Fruit fly (Drosophila melanogaster): ENCODE results near the gene RabX6.

RabX6 gene

DNA sequence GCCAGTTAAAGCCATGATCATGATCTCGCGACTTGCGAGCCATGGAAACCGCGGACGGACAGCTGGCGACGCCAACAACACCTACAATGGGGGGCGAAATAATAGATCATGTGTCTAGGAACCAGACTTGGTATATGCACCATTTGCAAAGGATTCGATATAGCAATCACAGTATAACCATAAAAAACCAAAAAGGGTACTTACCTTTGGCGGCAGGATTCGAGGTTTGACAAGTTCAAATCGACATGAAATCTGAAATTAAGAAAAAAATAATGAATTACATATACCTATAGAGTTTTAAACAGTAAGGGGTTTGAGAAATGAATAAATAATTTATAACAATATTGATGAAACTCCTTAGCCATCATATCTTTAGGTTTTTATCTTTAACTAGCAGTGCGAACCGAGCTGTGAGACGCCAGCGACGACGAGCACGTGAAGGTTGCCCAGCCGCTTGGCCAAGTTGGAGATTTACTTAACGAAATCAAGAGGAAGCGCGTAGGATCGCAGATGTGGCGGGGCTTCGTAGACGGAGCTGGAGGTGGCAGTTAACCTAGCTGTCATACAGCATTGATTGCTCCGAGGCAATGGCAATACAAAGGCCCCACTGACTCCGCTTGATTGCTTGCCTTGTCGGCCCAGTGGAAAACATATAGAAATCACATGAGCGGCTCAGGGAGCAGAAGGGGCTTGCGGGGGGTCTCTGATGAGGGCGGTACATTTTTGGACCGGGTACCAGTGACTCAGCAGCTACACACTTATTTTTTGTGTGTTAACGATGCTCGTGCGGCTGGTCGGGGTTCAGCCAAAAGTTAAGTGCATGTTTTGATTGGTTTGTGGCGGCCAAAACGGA, 43.8 kb downstream of the RabX6 start:
- TF ChIP-seq Myc (optimal IDR thresholded peaks at IDR 0.05) (no peak), psq (optimal IDR thresholded peaks at IDR 0.05) (no peak), insv (optimal IDR thresholded peaks at IDR 0.05) (no peak), ttk (optimal IDR thresholded peaks at IDR 0.05) (no peak), Sin3A (optimal IDR thresholded peaks at IDR 0.05) (no peak), h (optimal IDR thresholded peaks at IDR 0.05) (no peak)

DNA sequence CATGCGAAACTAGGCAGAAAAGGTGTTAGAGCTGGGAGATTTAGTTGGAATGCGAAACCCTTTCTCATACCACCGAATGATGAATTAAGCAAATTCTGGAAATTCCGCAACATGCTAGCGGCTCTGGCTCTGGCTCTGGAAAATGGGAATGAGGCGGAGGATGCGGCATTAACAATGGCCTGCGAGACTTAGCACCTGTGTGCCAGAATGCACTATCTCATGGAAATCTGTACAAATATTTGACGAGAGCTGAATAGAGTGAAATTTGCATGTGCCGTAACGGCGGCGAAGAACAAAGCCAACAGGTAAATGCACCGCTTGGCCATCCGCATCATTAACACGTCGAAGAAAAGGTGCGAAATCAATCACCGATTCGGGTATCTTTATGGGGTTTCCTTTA, 45.0 kb downstream of the RabX6 start:
- TF ChIP-seq h (optimal IDR thresholded peaks at IDR 0.05): no peak
- no peak for TF ChIP-seq insv (optimal IDR thresholded peaks at IDR 0.05)
- no peak for TF ChIP-seq Myc (optimal IDR thresholded peaks at IDR 0.05)
- TF ChIP-seq psq (optimal IDR thresholded peaks at IDR 0.05): no peak
- no peak for TF ChIP-seq ttk (optimal IDR thresholded peaks at IDR 0.05)
- TF ChIP-seq Sin3A (optimal IDR thresholded peaks at IDR 0.05): no peak

DNA sequence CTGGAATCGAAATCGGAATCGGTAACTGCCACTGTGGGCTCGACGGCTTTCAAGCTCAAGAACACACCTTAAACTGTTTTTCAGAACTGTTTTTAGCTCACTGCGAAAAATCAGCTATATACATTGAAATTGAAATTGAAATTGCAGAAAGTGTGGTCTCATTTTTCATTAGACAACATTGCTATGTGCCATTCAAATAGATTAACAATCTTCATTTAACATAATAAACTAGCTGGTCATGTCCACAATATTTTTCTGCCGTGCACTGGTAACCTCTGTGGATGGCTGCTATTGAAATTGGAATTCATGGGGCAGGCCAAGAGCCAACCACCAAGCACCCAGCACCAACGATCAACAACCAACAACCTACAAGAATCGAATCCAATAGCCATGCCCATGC, 45.6 kb downstream of the RabX6 start:
- no peak for TF ChIP-seq psq (optimal IDR thresholded peaks at IDR 0.05)
- no peak for TF ChIP-seq h (optimal IDR thresholded peaks at IDR 0.05)
- no peak for TF ChIP-seq Myc (optimal IDR thresholded peaks at IDR 0.05)
- TF ChIP-seq ttk (optimal IDR thresholded peaks at IDR 0.05): no peak
- no peak for TF ChIP-seq insv (optimal IDR thresholded peaks at IDR 0.05)
- TF ChIP-seq Sin3A (optimal IDR thresholded peaks at IDR 0.05): no peak

DNA sequence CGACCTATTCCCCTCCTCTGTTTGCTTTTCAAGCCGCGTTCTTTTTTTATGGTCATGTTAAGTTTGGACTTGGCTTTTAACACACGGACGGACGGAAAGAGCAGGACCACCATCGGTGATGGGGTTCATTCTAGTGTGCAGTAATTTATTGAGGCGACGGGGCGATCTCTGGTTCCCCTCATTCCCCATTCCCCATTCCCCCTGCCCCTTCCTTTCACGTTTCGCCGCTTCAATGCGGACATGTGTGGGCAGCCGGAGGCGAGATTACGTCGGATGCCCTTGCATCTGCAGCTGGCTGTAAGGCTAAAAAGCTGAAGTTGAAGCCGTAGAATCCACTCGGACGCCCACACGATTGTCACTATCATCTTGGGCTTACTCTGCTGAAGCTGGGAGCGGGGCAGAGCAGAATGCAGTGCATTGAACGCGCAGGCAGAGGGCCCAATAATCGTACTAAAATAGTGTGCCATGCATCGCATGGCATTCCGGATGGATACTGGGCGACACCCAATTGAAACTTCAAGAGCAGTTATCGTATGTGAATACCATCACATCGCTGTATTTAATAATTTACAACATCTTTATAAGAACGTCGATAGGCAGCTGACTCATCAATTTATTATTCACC, 46.3 kb downstream of the RabX6 start:
- no peak for TF ChIP-seq psq (optimal IDR thresholded peaks at IDR 0.05)
- no peak for TF ChIP-seq Myc (optimal IDR thresholded peaks at IDR 0.05)
- no peak for TF ChIP-seq Sin3A (optimal IDR thresholded peaks at IDR 0.05)

DNA sequence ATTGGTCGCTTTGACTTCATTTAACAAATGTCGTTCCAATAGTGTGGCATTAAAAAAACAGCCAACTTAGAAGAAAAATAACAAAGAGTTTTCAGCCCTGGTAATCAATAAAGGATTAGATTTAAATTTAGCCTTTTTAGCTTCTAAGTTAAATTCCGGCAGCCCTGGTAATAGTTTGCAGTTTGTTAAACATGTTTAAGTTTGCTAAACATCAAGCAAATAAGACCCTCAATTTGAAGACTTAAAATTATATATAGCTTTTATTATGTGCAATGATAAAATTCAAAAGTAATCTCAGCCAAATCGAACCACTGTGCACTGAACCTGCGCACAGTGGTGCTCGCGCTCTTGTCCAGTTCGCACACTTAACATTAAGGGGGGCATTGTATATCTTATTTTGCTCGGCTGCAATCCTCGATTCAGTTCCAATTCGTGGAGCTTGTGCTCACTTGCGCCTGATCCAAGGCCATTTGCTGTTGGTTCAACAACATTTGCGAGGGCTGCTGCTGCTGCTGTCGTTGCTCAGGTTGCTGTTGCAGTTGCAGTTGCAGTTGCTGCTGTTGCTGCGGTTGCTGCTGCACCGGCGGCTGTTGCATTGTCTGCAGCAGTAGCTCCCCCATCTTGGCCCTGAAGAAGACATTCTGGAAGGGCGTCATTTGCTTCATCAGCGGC, 47.3 kb downstream of the RabX6 start:
- TF ChIP-seq Myc (optimal IDR thresholded peaks at IDR 0.05) (no peak), psq (optimal IDR thresholded peaks at IDR 0.05) (no peak), h (optimal IDR thresholded peaks at IDR 0.05) (no peak), ttk (optimal IDR thresholded peaks at IDR 0.05) (no peak), Sin3A (optimal IDR thresholded peaks at IDR 0.05) (no peak), insv (optimal IDR thresholded peaks at IDR 0.05) (no peak)

DNA sequence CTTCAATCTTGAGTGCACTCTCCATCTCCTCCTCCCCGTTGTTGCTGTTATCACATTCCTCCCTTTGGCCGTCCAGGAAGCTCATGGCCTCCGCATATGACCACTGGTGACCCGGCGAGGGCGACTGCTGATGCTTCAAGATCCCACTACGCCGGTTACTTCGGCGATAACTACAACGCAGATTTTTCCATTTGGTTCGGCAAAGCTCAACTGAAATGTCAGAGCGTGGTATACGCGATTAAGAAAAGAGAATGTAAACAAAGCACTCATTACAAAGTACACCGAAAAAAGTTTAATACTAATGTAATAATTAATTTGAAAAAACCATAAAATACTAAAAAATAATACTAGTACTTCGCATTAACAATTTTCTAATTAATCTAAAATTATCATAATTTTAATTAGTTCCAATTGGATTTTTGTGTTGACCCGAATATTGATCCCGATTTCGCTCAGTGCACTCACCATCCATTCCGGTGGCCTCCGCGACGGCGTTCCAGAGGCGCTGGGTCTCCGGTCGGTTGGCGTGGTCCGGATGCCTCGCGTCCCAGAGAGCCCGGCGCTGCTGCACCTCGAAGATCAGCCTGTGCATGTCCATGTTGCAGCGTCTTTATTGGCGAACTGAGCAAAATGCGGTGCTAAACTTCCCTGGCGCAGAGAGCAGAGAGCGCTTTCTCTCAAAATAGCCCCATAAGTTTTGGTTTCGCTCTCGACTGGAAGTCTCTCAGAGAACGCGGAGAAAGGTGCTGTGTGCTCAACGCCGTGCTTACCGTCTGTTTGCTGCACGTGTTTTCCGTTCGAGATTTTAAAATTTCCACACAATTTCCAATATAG, 48.4 kb downstream of the RabX6 start:
- TF ChIP-seq ttk (optimal IDR thresholded peaks at IDR 0.05): no peak
- TF ChIP-seq Myc (optimal IDR thresholded peaks at IDR 0.05): no peak
- no peak for TF ChIP-seq psq (optimal IDR thresholded peaks at IDR 0.05)
- TF ChIP-seq h (optimal IDR thresholded peaks at IDR 0.05): no peak
- no peak for TF ChIP-seq Sin3A (optimal IDR thresholded peaks at IDR 0.05)
- TF ChIP-seq insv (optimal IDR thresholded peaks at IDR 0.05): no peak

DNA sequence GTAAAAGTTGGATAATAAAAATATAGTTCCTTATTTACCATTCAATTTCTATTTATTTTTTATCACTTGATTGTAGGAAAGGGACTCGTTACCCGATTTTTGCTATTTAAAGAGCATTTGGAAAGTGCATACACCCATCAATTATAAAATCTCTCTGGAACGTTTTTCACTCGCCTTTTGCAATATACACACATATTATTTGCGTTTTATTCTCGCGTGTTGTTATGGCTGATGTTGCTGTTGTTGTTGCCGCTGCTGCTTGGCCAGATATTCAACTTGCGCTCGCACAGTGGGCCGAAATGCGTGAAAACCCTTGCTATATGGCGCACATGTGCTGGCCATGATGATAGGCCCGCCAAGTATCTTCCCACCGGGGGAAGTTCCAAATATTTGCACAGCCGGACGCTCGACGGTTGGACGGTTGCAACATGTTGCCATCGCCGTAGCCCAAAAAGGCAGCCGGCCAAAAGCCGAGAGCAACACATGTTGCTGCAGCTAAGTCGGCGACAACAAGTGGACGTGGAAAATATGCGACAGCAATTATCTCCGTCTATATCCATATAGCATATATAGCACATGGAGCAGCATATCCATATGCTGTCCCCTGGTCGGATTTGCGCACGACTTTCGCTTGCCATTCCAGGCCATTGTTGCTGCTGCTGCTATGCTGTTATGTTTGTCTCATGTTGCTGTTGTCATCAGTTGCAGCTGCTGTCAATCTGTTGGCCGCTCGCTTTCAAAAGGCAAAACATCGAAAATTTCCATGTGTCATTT, 49.2 kb downstream of the RabX6 start:
- TF ChIP-seq psq (optimal IDR thresholded peaks at IDR 0.05) (no peak), h (optimal IDR thresholded peaks at IDR 0.05) (no peak), Myc (optimal IDR thresholded peaks at IDR 0.05) (no peak), Sin3A (optimal IDR thresholded peaks at IDR 0.05) (no peak), ttk (optimal IDR thresholded peaks at IDR 0.05) (no peak), insv (optimal IDR thresholded peaks at IDR 0.05) (no peak)
